Fruit fly (Drosophila melanogaster) whole organism, pupa: ENCODE data around the gene Mpp6.

Source experiments
- CG34367 ChIP-seq: fragments of 200-800 bp; sonication (Bioruptor generic); optimal IDR thresholded peaks from 2 replicates; lab custom pipeline; 2018; ENCODE audit warnings: missing biosample characterization, mild to moderate bottlenecking, missing genetic modification characterization
- CG4496 ChIP-seq: fragments of 200-800 bp; sonication (Bioruptor generic); IDR thresholded peaks from 3 replicates; pipeline ENCODE4 v1.3.6; 2022; ENCODE audit warnings: missing biosample characterization, missing genetic modification characterization
- D1 ChIP-seq: fragments of 200-800 bp; sonication (Bioruptor generic); optimal IDR thresholded peaks from 2 replicates; lab custom pipeline; 2018; ENCODE audit warnings: missing biosample characterization, mild to moderate bottlenecking, missing genetic modification characterization, moderate library complexity

dm6 chr2L:21156156-21157040, at the start of gene Mpp6, which contains the start of gene E2f2:
- no peak for TF ChIP-seq CG34367
- TF ChIP-seq D1 (tag; lab: Kevin White, UChicago) = no peak
- TF ChIP-seq CG4496 (GFP tag; lab: Robert Waterston, UW) = no peak
